Fruit fly (Drosophila melanogaster): ENCODE results near the gene CG8543.

- TF ChIP-seq CG8478 (optimal IDR thresholded peaks at IDR 0.05), result no peak
- TF ChIP-seq CTCF (optimal IDR thresholded peaks at IDR 0.05), result no peak
Observed at dm6 chr3L:7455849-7456248, 14.3 kb downstream of the CG8543 start, which contains the start of gene ppk26.
